Fruit fly (Drosophila melanogaster) whole organism, embryonic: ENCODE measurements around the gene Pop4.

Experiments
- ATbp ChIP-seq: fragments of 200-800 bp; sonication (Bioruptor generic); optimal IDR thresholded peaks from 2 replicates; lab custom pipeline; 2017; ENCODE audit warnings: missing biosample characterization, mild to moderate bottlenecking, missing genetic modification characterization, missing genetic modification reagents
- Blimp-1 ChIP-seq: fragments of 200-800 bp; sonication (Bioruptor generic); optimal IDR thresholded peaks from 3 replicates; lab custom pipeline; 2018; ENCODE audit warnings: missing biosample characterization, missing genetic modification characterization, mild to moderate bottlenecking, moderate library complexity, missing genetic modification reagents
- CG10209 ChIP-seq: fragments of 200-800 bp; sonication (Bioruptor generic); optimal IDR thresholded peaks from 3 replicates; lab custom pipeline; 2017; ENCODE audit warnings: missing biosample characterization, mild to moderate bottlenecking, missing genetic modification characterization, missing genetic modification reagents
- CG10543 ChIP-seq: fragments of 200-800 bp; sonication (Bioruptor generic); optimal IDR thresholded peaks from 3 replicates; lab custom pipeline; 2017; ENCODE audit warnings: missing biosample characterization, mild to moderate bottlenecking, missing genetic modification characterization, moderate library complexity
- CG11504 ChIP-seq: fragments of 200-800 bp; sonication (Bioruptor generic); optimal IDR thresholded peaks from 3 replicates; lab custom pipeline; 2019; ENCODE audit warnings: missing biosample characterization, mild to moderate bottlenecking, missing genetic modification characterization, moderate library complexity
- CG12236 ChIP-seq: fragments of 200-800 bp; sonication (Bioruptor generic); optimal IDR thresholded peaks from 2 replicates; lab custom pipeline; 2016; ENCODE audit warnings: missing biosample characterization, missing genetic modification characterization
- CG13775 ChIP-seq: fragments of 200-800 bp; sonication (Bioruptor generic); optimal IDR thresholded peaks from 3 replicates; lab custom pipeline; 2017; ENCODE audit warnings: missing biosample characterization, mild to moderate bottlenecking, missing genetic modification characterization
- CG13894 ChIP-seq: fragments of 200-800 bp; sonication (Bioruptor generic); optimal IDR thresholded peaks from 3 replicates; lab custom pipeline; 2018; ENCODE audit warnings: missing biosample characterization, mild to moderate bottlenecking, missing genetic modification characterization, moderate library complexity
- CG14667 ChIP-seq: fragments of 200-800 bp; sonication (Bioruptor generic); IDR thresholded peaks from 2 replicates; pipeline ENCODE4 v1.3.6; 2022; ENCODE audit warnings: missing biosample characterization, missing genetic modification characterization
- CG14710 ChIP-seq: fragments of 200-800 bp; sonication (Bioruptor generic); optimal IDR thresholded peaks from 3 replicates; lab custom pipeline; 2019; ENCODE audit warnings: missing biosample characterization, mild to moderate bottlenecking, missing genetic modification characterization, moderate library complexity
- CG1529 ChIP-seq: fragments of 200-800 bp; sonication (Bioruptor generic); optimal IDR thresholded peaks from 3 replicates; lab custom pipeline; 2018; ENCODE audit warnings: missing biosample characterization, missing genetic modification characterization
- CG18764 ChIP-seq: fragments of 200-800 bp; sonication (Bioruptor generic); optimal IDR thresholded peaks from 3 replicates; lab custom pipeline; 2016; ENCODE audit warnings: missing biosample characterization, missing genetic modification characterization
- CG2678 ChIP-seq: fragments of 200-800 bp; sonication (Bioruptor generic); optimal IDR thresholded peaks from 3 replicates; lab custom pipeline; 2019; ENCODE audit warnings: missing biosample characterization, mild to moderate bottlenecking, missing genetic modification characterization, moderate library complexity
- CG4360 ChIP-seq: fragments of 200-800 bp; sonication (Bioruptor generic); IDR thresholded peaks from 2 replicates; pipeline ENCODE4 v1.3.6; 2022; ENCODE audit warnings: missing biosample characterization, missing genetic modification characterization
- CG6654 ChIP-seq: fragments of 200-800 bp; sonication (Bioruptor generic); optimal IDR thresholded peaks from 2 replicates; lab custom pipeline; 2017; ENCODE audit warnings: missing biosample characterization, mild to moderate bottlenecking, missing genetic modification characterization
- CG8290 ChIP-seq, 3 experiments: fragments of 200-800 bp; sonication (Bioruptor generic); optimal IDR thresholded peaks; 2 replicates each; lab custom pipeline; 2016 to 2019; ENCODE audit warnings: missing biosample characterization in 3 of 3, missing genetic modification characterization in 3 of 3, mild to moderate bottlenecking in 2 of 3, moderate library complexity in 1 of 3
- CG8388 ChIP-seq: fragments of 200-800 bp; sonication (Bioruptor generic); optimal IDR thresholded peaks from 2 replicates; lab custom pipeline; 2019; ENCODE audit warnings: missing biosample characterization, mild to moderate bottlenecking, missing genetic modification characterization, moderate library complexity
- CG8944 ChIP-seq: fragments of 200-800 bp; sonication (Bioruptor generic); optimal IDR thresholded peaks from 3 replicates; lab custom pipeline; 2016; ENCODE audit warnings: missing biosample characterization, missing genetic modification characterization
- CG9797 ChIP-seq: fragments of 200-800 bp; sonication (Bioruptor generic); optimal IDR thresholded peaks from 3 replicates; lab custom pipeline; 2018; ENCODE audit warnings: missing biosample characterization, mild to moderate bottlenecking, missing genetic modification characterization
- D19B ChIP-seq: fragments of 200-800 bp; sonication (Bioruptor generic); optimal IDR thresholded peaks from 2 replicates; lab custom pipeline; 2017; ENCODE audit warnings: missing biosample characterization, mild to moderate bottlenecking, missing genetic modification characterization
- Deaf1 ChIP-seq: fragments of 200-800 bp; optimal IDR thresholded peaks from 3 replicates; lab custom pipeline; 2019; ENCODE audit warnings: missing biosample characterization, mild to moderate bottlenecking, missing genetic modification characterization, moderate library complexity
- Dip2 ChIP-seq: fragments of 200-800 bp; sonication (Bioruptor generic); IDR thresholded peaks from 2 replicates; pipeline ENCODE4 v1.3.6; 2022; ENCODE audit warnings: missing biosample characterization, missing genetic modification characterization
- Hmr ChIP-seq: fragments of 200-800 bp; sonication (Bioruptor generic); optimal IDR thresholded peaks from 3 replicates; lab custom pipeline; 2017; ENCODE audit warnings: mild to moderate bottlenecking, missing biosample characterization, missing genetic modification reagents, missing genetic modification characterization
- Hr78 ChIP-seq, 2 experiments: fragments of 200-800 bp in 1 of 2; fragments of >200 bp in 1 of 2; sonication (Bioruptor generic) in 1 of 2; optimal IDR thresholded peaks; 2 replicates each; lab custom pipeline; 2017 to 2019; ENCODE audit warnings: missing biosample characterization in 2 of 2, missing genetic modification characterization in 2 of 2, mild to moderate bottlenecking in 1 of 2, moderate library complexity in 1 of 2
- Lim3 ChIP-seq: fragments of 200-800 bp; sonication (Bioruptor generic); IDR thresholded peaks from 2 replicates; pipeline ENCODE4 v1.3.6; 2022; ENCODE audit warnings: missing biosample characterization, missing genetic modification characterization
- Lpt ChIP-seq: fragments of >200 bp; optimal IDR thresholded peaks from 2 replicates; lab custom pipeline; 2018; ENCODE audit warnings: missing biosample characterization, missing genetic modification characterization
- MESR4 ChIP-seq: fragments of 200-800 bp; sonication (Bioruptor generic); optimal IDR thresholded peaks from 2 replicates; lab custom pipeline; 2018; ENCODE audit warnings: missing biosample characterization, mild to moderate bottlenecking, missing genetic modification characterization, moderate library complexity
- Mes4 ChIP-seq: fragments of 200-800 bp; sonication (Bioruptor generic); optimal IDR thresholded peaks from 2 replicates; lab custom pipeline; 2016; ENCODE audit warnings: missing biosample characterization, missing genetic modification characterization
- Oli ChIP-seq: fragments of 200-800 bp; sonication (Bioruptor generic); optimal IDR thresholded peaks from 2 replicates; lab custom pipeline; 2018; ENCODE audit warnings: missing biosample characterization, mild to moderate bottlenecking, missing genetic modification characterization, moderate library complexity
- PHDP ChIP-seq: fragments of 200-800 bp; sonication (Bioruptor generic); optimal IDR thresholded peaks from 3 replicates; lab custom pipeline; 2018; ENCODE audit warnings: missing biosample characterization, mild to moderate bottlenecking, missing genetic modification characterization, moderate library complexity
- Sox100B ChIP-seq: fragments of 200-800 bp; sonication (Bioruptor generic); optimal IDR thresholded peaks from 3 replicates; lab custom pipeline; 2018; ENCODE audit warnings: missing biosample characterization, mild to moderate bottlenecking, missing genetic modification characterization
- Stat92E ChIP-seq, 3 experiments: fragments of >200 bp in 2 of 3; fragments of 200-800 bp in 1 of 3; sonication (Bioruptor generic) in 1 of 3; optimal IDR thresholded peaks; 2 replicates each; lab custom pipeline; 2017 to 2019; ENCODE audit warnings: missing biosample characterization in 3 of 3, missing genetic modification characterization in 3 of 3, mild to moderate bottlenecking in 1 of 3, moderate library complexity in 1 of 3
- bcd ChIP-seq: fragments of 200-800 bp; sonication (Bioruptor generic); optimal IDR thresholded peaks from 2 replicates; lab custom pipeline; 2017; ENCODE audit warnings: missing biosample characterization, mild to moderate bottlenecking, missing genetic modification characterization
- chinmo ChIP-seq: fragments of 200-800 bp; sonication (Bioruptor generic); IDR thresholded peaks from 4 replicates; pipeline ENCODE4 v1.3.6; 2022; ENCODE audit warnings: missing biosample characterization, missing genetic modification characterization; ENCODE audit not compliant: partially characterized antibody
- cwo ChIP-seq: fragments of 200-800 bp; sonication (Bioruptor generic); optimal IDR thresholded peaks from 3 replicates; lab custom pipeline; 2017; ENCODE audit warnings: missing biosample characterization, missing genetic modification characterization, mild to moderate bottlenecking, moderate library complexity, missing genetic modification reagents
- exex ChIP-seq: fragments of 200-800 bp; sonication (Bioruptor generic); optimal IDR thresholded peaks from 4 replicates; lab custom pipeline; 2018; ENCODE audit warnings: missing biosample characterization, mild to moderate bottlenecking, missing genetic modification characterization, moderate library complexity
- hbn ChIP-seq: fragments of 200-800 bp; sonication (Bioruptor generic); IDR thresholded peaks from 2 replicates; pipeline ENCODE4 v1.3.6; 2022; ENCODE audit warnings: missing biosample characterization, missing genetic modification characterization; ENCODE audit not compliant: partially characterized antibody
- lbe ChIP-seq: fragments of 200-800 bp; sonication (Bioruptor generic); optimal IDR thresholded peaks from 2 replicates; lab custom pipeline; 2016; ENCODE audit warnings: missing biosample characterization, mild to moderate bottlenecking, missing genetic modification characterization
- odd ChIP-seq: fragments of 200-800 bp; sonication (Bioruptor generic); optimal IDR thresholded peaks from 2 replicates; lab custom pipeline; 2017; ENCODE audit warnings: missing biosample characterization, mild to moderate bottlenecking, missing genetic modification characterization
- otp ChIP-seq: fragments of 200-800 bp; sonication (Bioruptor generic); IDR thresholded peaks from 3 replicates; pipeline ENCODE4, ENCODE4 v1.3.6; 2022; ENCODE audit warnings: missing biosample characterization, missing genetic modification characterization
- pb ChIP-seq: fragments of 200-800 bp; sonication (Bioruptor generic); optimal IDR thresholded peaks from 3 replicates; lab custom pipeline; 2016; ENCODE audit warnings: missing biosample characterization, missing genetic modification characterization
- sd ChIP-seq: fragments of 200-800 bp; sonication (Bioruptor generic); optimal IDR thresholded peaks from 3 replicates; lab custom pipeline; 2018; ENCODE audit warnings: missing biosample characterization, mild to moderate bottlenecking, missing genetic modification characterization, moderate library complexity
- slp2 ChIP-seq: fragments of 200-800 bp; sonication (Bioruptor generic); optimal IDR thresholded peaks from 2 replicates; lab custom pipeline; 2016; ENCODE audit warnings: missing biosample characterization, missing genetic modification characterization
- sqz ChIP-seq: fragments of 200-800 bp; sonication (Bioruptor generic); optimal IDR thresholded peaks from 3 replicates; lab custom pipeline; 2018; ENCODE audit warnings: missing biosample characterization, mild to moderate bottlenecking, missing genetic modification characterization
- sug ChIP-seq: fragments of 200-800 bp; optimal IDR thresholded peaks from 2 replicates; lab custom pipeline; 2019; ENCODE audit warnings: missing biosample characterization, mild to moderate bottlenecking, missing genetic modification characterization, moderate library complexity
- zfh1 ChIP-seq: fragments of 200-800 bp; sonication (Bioruptor generic); IDR thresholded peaks from 3 replicates; pipeline ENCODE4 v1.3.6; 2022; ENCODE audit warnings: missing biosample characterization, missing genetic modification characterization

Pop4 gene

DNA sequence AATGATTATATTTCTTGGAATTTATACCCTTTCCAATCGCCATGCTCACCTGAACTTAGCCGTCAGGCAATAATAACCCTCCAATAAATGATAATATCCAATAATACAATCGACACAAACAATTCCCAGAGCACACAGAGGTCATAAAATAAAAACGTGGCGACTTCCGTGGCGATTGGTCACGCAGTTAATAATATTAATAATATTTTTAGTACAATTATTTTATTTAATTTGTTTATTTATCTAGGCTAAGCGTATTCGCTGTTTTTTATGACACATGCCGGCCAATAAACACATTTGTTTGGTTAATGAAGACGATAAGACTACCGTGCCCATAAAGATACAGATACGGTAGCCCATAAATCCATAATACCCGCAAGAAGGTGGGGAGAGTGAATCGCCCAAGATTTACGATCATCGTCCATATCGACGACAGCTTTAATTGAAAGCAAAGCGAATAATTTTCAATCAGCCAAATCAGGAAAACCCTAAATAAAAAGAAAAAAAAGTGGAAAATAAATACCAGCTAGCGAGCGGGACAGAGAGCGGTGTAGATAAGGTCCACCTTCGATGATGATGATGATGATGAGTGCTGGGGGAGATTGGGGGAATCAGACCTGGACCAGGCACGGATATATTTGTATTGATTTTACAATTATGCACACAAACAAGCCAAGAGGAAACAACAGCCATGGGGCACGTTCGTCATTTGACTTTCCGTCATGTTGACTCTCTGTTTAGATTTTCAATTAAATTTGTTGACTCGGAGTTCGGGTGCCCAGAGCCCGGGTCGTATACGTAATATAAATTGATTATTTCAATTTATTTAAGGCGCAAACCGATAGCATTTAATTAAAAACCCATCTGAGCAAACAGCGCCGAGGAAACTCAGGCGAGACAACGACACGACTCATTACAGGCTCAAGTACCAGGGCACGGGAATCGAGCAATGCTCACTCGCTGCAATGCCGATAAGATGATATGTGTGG is 17.4 kb downstream of the Pop4 start (continued):
- no peak for TF ChIP-seq CG10543 (GFP tag; lab: Kevin White, UChicago)
- TF ChIP-seq lbe = peak; percentile 25
- TF ChIP-seq exex (tag; lab: Kevin White, UChicago) = peak; percentile 100
- TF ChIP-seq Mes4 (GFP tag; lab: Kevin White, UChicago) = peak; percentile 27
- no peak for TF ChIP-seq chinmo (GFP tag; lab: Robert Waterston, UW)
- TF ChIP-seq CG13775 = no peak
- TF ChIP-seq ATbp (GFP tag; lab: Kevin White, UChicago) = peak; percentile 49
- no peak for TF ChIP-seq MESR4 (GFP tag; lab: Kevin White, UChicago)
- no peak for TF ChIP-seq Hr78 (GFP tag; optimal IDR thresholded peaks at IDR 0.05; lab: Kevin White, UChicago)
- no peak for TF ChIP-seq Deaf1 (tag; lab: Kevin White, UChicago)
- TF ChIP-seq CG2678 (tag; lab: Kevin White, UChicago) = peak; percentile 66
- TF ChIP-seq CG8290 (GFP tag; optimal IDR thresholded peaks at IDR 0.05; lab: Kevin White, UChicago) = no peak
- peak; percentile 40 to 44 for TF ChIP-seq CG8290 (tag; optimal IDR thresholded peaks at IDR 0.05; lab: Kevin White, UChicago)
- peak; percentile 65 for TF ChIP-seq CG13894 (tag; lab: Kevin White, UChicago)
- peak; percentile 4 for TF ChIP-seq CG14710 (tag; lab: Kevin White, UChicago)
- TF ChIP-seq odd = peak; percentile 20
- no peak for TF ChIP-seq hbn (GFP tag; lab: Robert Waterston, UW)
- no peak for TF ChIP-seq CG8944 (GFP tag; lab: Kevin White, UChicago)
- peak; percentile 57 for TF ChIP-seq sd
- TF ChIP-seq Blimp-1 (GFP tag; lab: Kevin White, UChicago) = peak; percentile 30
- no peak for TF ChIP-seq CG9797 (GFP tag; lab: Kevin White, UChicago)
- TF ChIP-seq CG12236 (GFP tag; lab: Kevin White, UChicago) = no peak
- peak; percentile 11 for TF ChIP-seq bcd (GFP tag; lab: Kevin White, UChicago)
- TF ChIP-seq sqz = peak; percentile 62
- peak; percentile 31 for TF ChIP-seq Sox100B (GFP tag; lab: Kevin White, UChicago)
- TF ChIP-seq CG18764 (GFP tag; lab: Kevin White, UChicago) = peak; percentile 17
- TF ChIP-seq Lpt (GFP tag; lab: Kevin White, UChicago) = no peak
- no peak for TF ChIP-seq CG11504 (tag; lab: Kevin White, UChicago)
- TF ChIP-seq Stat92E (GFP tag; optimal IDR thresholded peaks at IDR 0.05; lab: Kevin White, UChicago) = no peak
- TF ChIP-seq Dip2 = no peak
- TF ChIP-seq zfh1 (GFP tag; lab: Robert Waterston, UW) = peak; percentile 52; the same call in 2 of the 3 replicates
- peak; percentile 67 for TF ChIP-seq otp
- no peak for TF ChIP-seq Oli (tag; lab: Kevin White, UChicago)
- TF ChIP-seq D19B (GFP tag; lab: Kevin White, UChicago) = no peak
- no peak for TF ChIP-seq CG8388 (GFP tag; lab: Kevin White, UChicago)
- TF ChIP-seq CG6654 = no peak
- TF ChIP-seq Lim3 (GFP tag; lab: Robert Waterston, UW) = peak; percentile 72; the same call in 1 of the 2 replicates
- TF ChIP-seq cwo (GFP tag; lab: Kevin White, UChicago) = peak; percentile 26
- TF ChIP-seq pb (GFP tag; lab: Kevin White, UChicago) = no peak
- no peak for TF ChIP-seq slp2 (GFP tag; lab: Kevin White, UChicago)
- TF ChIP-seq CG4360 (GFP tag; lab: Robert Waterston, UW) = no peak
- TF ChIP-seq sug = peak; percentile 75
- TF ChIP-seq Hmr (GFP tag; lab: Kevin White, UChicago) = peak; percentile 32
- peak; percentile 24 for TF ChIP-seq CG1529
- no peak for TF ChIP-seq CG14667 (GFP tag; lab: Robert Waterston, UW)
- TF ChIP-seq PHDP = peak; percentile 46
- peak; percentile 32 for TF ChIP-seq CG10209 (GFP tag; lab: Kevin White, UChicago)
